Worm (Caenorhabditis elegans) whole organism, early embryonic: ENCODE measurements around the gene srt-31.

ENCODE experiments used
- F13C5.2 ChIP-seq: sonication (generic microtip); optimal IDR thresholded peaks from 2 replicates; lab custom pipeline; 2017; ENCODE audit warnings: mild to moderate bottlenecking, missing genetic modification characterization, inconsistent platforms, missing compliant biosample characterization
- aly-1 ChIP-seq: sonication (generic microtip); optimal IDR thresholded peaks from 2 replicates; lab custom pipeline; 2016; ENCODE audit warnings: missing genetic modification characterization, missing compliant biosample characterization
- ama-1 ChIP-seq: fragments of 150-350 bp; optimal IDR thresholded peaks from 2 replicates; lab custom pipeline; 2014
- ceh-13 ChIP-seq: fragments of 200-800 bp; sonication (Bioruptor generic); optimal IDR thresholded peaks from 2 replicates; lab custom pipeline; 2018; ENCODE audit warnings: mild to moderate bottlenecking, missing genetic modification characterization, missing compliant biosample characterization
- ceh-36 ChIP-seq: sonication (generic microtip); optimal IDR thresholded peaks from 2 replicates; lab custom pipeline; 2016; ENCODE audit warnings: missing genetic modification characterization, inconsistent platforms, missing compliant biosample characterization
- hmbx-1 ChIP-seq: sonication (generic microtip); optimal IDR thresholded peaks from 2 replicates; lab custom pipeline; 2016; ENCODE audit warnings: mild to moderate bottlenecking, missing genetic modification characterization, missing compliant biosample characterization
- hnd-1 ChIP-seq: sonication (generic microtip); optimal IDR thresholded peaks from 2 replicates; lab custom pipeline; 2016; ENCODE audit warnings: missing genetic modification characterization, missing compliant biosample characterization
- scrt-1 ChIP-seq: fragments of 200-800 bp; sonication (Bioruptor generic); IDR thresholded peaks from 2 replicates; pipeline ENCODE4 v1.3.6; 2022; ENCODE audit warnings: missing genetic modification characterization, missing compliant biosample characterization
- sea-1 ChIP-seq: fragments of 200-800 bp; sonication (Bioruptor generic); conservative IDR thresholded peaks from 2 replicates; pipeline ENCODE4 v1.3.6; 2022; ENCODE audit warnings: missing genetic modification characterization, missing compliant biosample characterization
- tbx-11 ChIP-seq: fragments of 200-800 bp; sonication (Bioruptor generic); IDR thresholded peaks from 2 replicates; pipeline ENCODE4 v1.3.6; 2022; ENCODE audit warnings: missing genetic modification characterization, missing compliant biosample characterization

ce11 chrV:462263-462662 is 10.4 kb upstream of the srt-31 start, which contains the start of gene nhr-202:
- no peak for TF ChIP-seq ama-1 (lab: Kevin White, UChicago)
- TF ChIP-seq ceh-36 (tag; lab: Kevin White, UChicago), result no peak
- no peak for TF ChIP-seq ceh-13 (GFP tag; lab: Kevin White, UChicago)
- TF ChIP-seq sea-1, result no peak
- no peak for TF ChIP-seq scrt-1 (GFP tag; lab: Robert Waterston, UW)
- no peak for TF ChIP-seq hnd-1
- TF ChIP-seq tbx-11 (GFP tag; lab: Robert Waterston, UW), result no peak
- no peak for TF ChIP-seq aly-1 (tag; lab: Kevin White, UChicago)
- TF ChIP-seq F13C5.2, result no peak
- TF ChIP-seq hmbx-1, result no peak
